Fruit fly (Drosophila melanogaster) whole organism, wandering third instar larva: ENCODE measurements around the gene firl.

Experiments
- Dif ChIP-seq: fragments of 200-275, 200-300 bp; sonication (Bioruptor generic); optimal IDR thresholded peaks from 2 replicates; lab custom pipeline; 2018; ENCODE audit warnings: missing biosample characterization, missing genetic modification characterization; ENCODE audit not compliant: partially characterized antibody
- Hnf4 ChIP-seq: fragments of 200-800 bp; sonication (Bioruptor generic); optimal IDR thresholded peaks from 2 replicates; lab custom pipeline; 2016; ENCODE audit warnings: missing biosample characterization, mild to moderate bottlenecking, missing genetic modification characterization
- br ChIP-seq: fragments of 200-800 bp; sonication (Bioruptor generic); optimal IDR thresholded peaks from 2 replicates; lab custom pipeline; 2016; ENCODE audit warnings: missing biosample characterization, missing genetic modification characterization
- jim ChIP-seq: fragments of 175-275, 200-325 bp; sonication (Bioruptor generic); optimal IDR thresholded peaks from 2 replicates; lab custom pipeline; 2016; ENCODE audit warnings: missing biosample characterization, mild to moderate bottlenecking, missing genetic modification characterization
- pan ChIP-seq: fragments of >200 bp; optimal IDR thresholded peaks from 2 replicates; lab custom pipeline; 2017
- sage ChIP-seq: fragments of 200-800 bp; sonication (Bioruptor generic); optimal IDR thresholded peaks from 2 replicates; lab custom pipeline; 2016; ENCODE audit warnings: missing biosample characterization, mild to moderate bottlenecking, missing genetic modification characterization

DNA sequence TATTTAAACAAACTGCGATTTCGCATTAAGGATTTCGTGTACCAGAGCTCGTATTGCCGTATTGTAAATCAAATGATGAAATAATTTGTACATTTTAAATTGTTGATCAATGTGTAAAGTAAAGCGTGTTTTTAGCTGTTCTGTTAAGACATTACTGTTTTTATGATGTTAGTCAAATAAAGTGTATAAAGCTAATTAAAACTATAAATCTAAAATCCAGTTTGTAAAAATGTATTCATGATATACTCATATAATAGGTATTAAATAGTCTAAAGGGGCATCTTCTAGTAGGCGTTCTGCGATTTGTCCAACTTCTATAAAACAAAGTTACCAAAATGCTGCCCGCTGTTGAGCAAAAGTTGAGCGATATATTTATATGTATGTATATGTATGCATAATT, 32.7 kb downstream of the firl start, which contains the start of gene CG18788:
- TF ChIP-seq sage (GFP tag; lab: Kevin White, UChicago): no peak
- no peak for TF ChIP-seq br (GFP tag; lab: Kevin White, UChicago)
- no peak for TF ChIP-seq Hnf4
- TF ChIP-seq pan: no peak
- no peak for TF ChIP-seq jim (GFP tag; lab: Kevin White, UChicago)
- no peak for TF ChIP-seq Dif (GFP tag; lab: Kevin White, UChicago)
